4 worm cellular contexts compared by ENCODE assay signal in the genomic region with DNA sequence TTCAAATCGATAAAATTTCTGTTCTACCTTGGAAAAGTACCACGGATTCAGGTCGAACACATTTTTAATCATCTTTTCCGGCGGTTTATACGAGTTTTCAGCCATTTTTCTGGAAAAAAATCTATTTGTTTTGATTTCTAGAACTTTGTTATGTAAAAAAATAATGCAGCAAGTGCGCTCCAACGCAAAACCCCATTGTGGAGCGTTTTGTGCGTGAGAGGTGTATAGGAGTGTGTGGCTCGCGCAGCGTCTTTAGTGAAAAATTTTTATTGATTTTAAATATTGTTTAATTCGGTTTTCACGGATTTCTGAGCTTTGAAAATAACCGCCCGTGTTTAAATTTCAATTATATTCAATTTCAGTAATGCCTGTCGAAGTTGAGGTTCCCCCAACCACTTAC.
TF ChIP-seq lines count a peak whose summit lies in the region.

A gene (minus strand): TSS at position 109 of the 400 bp plus-strand sequence.

TF ChIP-seq in whole organism, L2 larva, 48 proteins besides CTCF, POLR2A, EP300 and RAD21 (continues in another document):
- TF ChIP-seq ZK546.5 (tag; optimal IDR thresholded peaks at IDR 0.05; lab: Kevin White, UChicago) (peak; percentile 60), nhr-23 (tag; optimal IDR thresholded peaks at IDR 0.05; lab: Kevin White, UChicago) (no peak), C34F6.9 (tag; optimal IDR thresholded peaks at IDR 0.05; lab: Kevin White, UChicago) (peak; percentile 99), peb-1 (tag; optimal IDR thresholded peaks at IDR 0.05; lab: Kevin White, UChicago) (no peak), skn-1 (tag; optimal IDR thresholded peaks at IDR 0.05; lab: Kevin White, UChicago) (peak; percentile 84), R02D3.7 (tag; optimal IDR thresholded peaks at IDR 0.05; lab: Kevin White, UChicago) (peak; percentile 45), nhr-77 (tag; optimal IDR thresholded peaks at IDR 0.05; lab: Kevin White, UChicago) (peak; percentile 85), lsy-2 (tag; optimal IDR thresholded peaks at IDR 0.05; lab: Kevin White, UChicago) (peak; percentile 92 to 98), elt-1 (tag; optimal IDR thresholded peaks at IDR 0.05; lab: Kevin White, UChicago) (no peak), nhr-11 (tag; optimal IDR thresholded peaks at IDR 0.05; lab: Kevin White, UChicago) (no peak), zag-1 (tag; optimal IDR thresholded peaks at IDR 0.05; lab: Kevin White, UChicago) (peak; percentile 96), ceh-16 (tag; optimal IDR thresholded peaks at IDR 0.05; lab: Kevin White, UChicago) (peak; percentile 44), aly-2 (tag; optimal IDR thresholded peaks at IDR 0.05; lab: Kevin White, UChicago) (no peak), snpc-4 (tag; optimal IDR thresholded peaks at IDR 0.05; lab: Kevin White, UChicago) (peak; percentile 77), sma-3 (GFP tag; optimal IDR thresholded peaks at IDR 0.05; lab: Kevin White, UChicago) (peak; percentile 96), lin-13 (GFP tag; optimal IDR thresholded peaks at IDR 0.05; lab: Kevin White, UChicago) (peak; percentile 98), elt-3 (tag; optimal IDR thresholded peaks at IDR 0.05; lab: Kevin White, UChicago) (no peak), mdl-1 (tag; optimal IDR thresholded peaks at IDR 0.05; lab: Kevin White, UChicago) (peak in 1 of 2 experiments; percentile 75), nhr-21 (tag; optimal IDR thresholded peaks at IDR 0.05; lab: Kevin White, UChicago) (peak; percentile 93), blmp-1 (tag; optimal IDR thresholded peaks at IDR 0.05; lab: Kevin White, UChicago; ENCODE audit: insufficient read depth) (peak; percentile 60), mab-5 (tag; optimal IDR thresholded peaks at IDR 0.05; lab: Kevin White, UChicago) (peak; percentile 88), lin-39 (tag; optimal IDR thresholded peaks at IDR 0.05; lab: Kevin White, UChicago) (no peak)

TF ChIP-seq in whole organism, L4 larva, 104 proteins besides CTCF, POLR2A, EP300 and RAD21 (continues in another document):
- peak; percentile 29; the same call in 1 of the 2 replicates for TF ChIP-seq lin-1 (GFP tag; IDR thresholded peaks at IDR 0.05; lab: Robert Waterston, UW)
- no peak for TF ChIP-seq F26F4.8 (GFP tag; conservative IDR thresholded peaks at IDR 0.05; lab: Robert Waterston, UW)
- TF ChIP-seq T20F7.1 (GFP tag; optimal IDR thresholded peaks at IDR 0.05; lab: Kevin White, UChicago) = peak; percentile 91
- no peak for TF ChIP-seq F10B5.3 (tag; optimal IDR thresholded peaks at IDR 0.05; lab: Kevin White, UChicago)
- TF ChIP-seq lin-29 (GFP tag; IDR thresholded peaks at IDR 0.05; lab: Robert Waterston, UW) = peak; percentile 57; the same call in 1 of the 2 replicates
- peak; percentile 81 for TF ChIP-seq ama-1 (optimal IDR thresholded peaks at IDR 0.05; lab: Kevin White, UChicago)
- TF ChIP-seq vab-7 (GFP tag; IDR thresholded peaks at IDR 0.05; lab: Robert Waterston, UW) = peak; percentile 88
- no peak for TF ChIP-seq daf-8 (GFP tag; IDR thresholded peaks at IDR 0.05; lab: Robert Waterston, UW)
- TF ChIP-seq spr-3 (GFP tag; optimal IDR thresholded peaks at IDR 0.05; lab: Kevin White, UChicago) = peak; percentile 26
- peak in 1 of 2 experiments; percentile 97 for TF ChIP-seq unc-62 (GFP tag; optimal IDR thresholded peaks at IDR 0.05 in 1 of 2; lab: Kevin White, UChicago)
- no peak for TF ChIP-seq unc-62 (tag; optimal IDR thresholded peaks at IDR 0.05; lab: Kevin White, UChicago)
- peak; percentile 91 for TF ChIP-seq unc-130 (GFP tag; optimal IDR thresholded peaks at IDR 0.05; lab: Kevin White, UChicago)
- peak; percentile 94 for TF ChIP-seq hmg-1.1 (GFP tag; IDR thresholded peaks at IDR 0.05; lab: Robert Waterston, UW)
- TF ChIP-seq zfp-3 (GFP tag; conservative IDR thresholded peaks at IDR 0.05; lab: Robert Waterston, UW) = peak; percentile 83
- no peak for TF ChIP-seq egl-27 (tag; optimal IDR thresholded peaks at IDR 0.05; lab: Kevin White, UChicago)
- TF ChIP-seq ctbp-1 (GFP tag; IDR thresholded peaks at IDR 0.05; lab: Robert Waterston, UW) = peak; percentile 84
- TF ChIP-seq dmd-6 (GFP tag; IDR thresholded peaks at IDR 0.05; lab: Robert Waterston, UW) = peak; percentile 91
- peak; percentile 81 for TF ChIP-seq madf-9 (GFP tag; conservative IDR thresholded peaks at IDR 0.05; lab: Robert Waterston, UW)
- peak; percentile 91 for TF ChIP-seq hlh-11 (tag; optimal IDR thresholded peaks at IDR 0.05; lab: Kevin White, UChicago)
- TF ChIP-seq ZK546.5 (tag; optimal IDR thresholded peaks at IDR 0.05; lab: Kevin White, UChicago) = peak in 1 of 2 experiments; percentile 70
- TF ChIP-seq nhr-48 (tag; optimal IDR thresholded peaks at IDR 0.05; lab: Kevin White, UChicago) = peak; percentile 52
- TF ChIP-seq ceh-20 (GFP tag; IDR thresholded peaks at IDR 0.05; lab: Robert Waterston, UW) = peak; percentile 80

TF ChIP-seq in whole organism, late embryonic, 69 proteins besides CTCF, POLR2A, EP300 and RAD21 (continues in another document):
- TF ChIP-seq madf-2 (tag; optimal IDR thresholded peaks at IDR 0.05; lab: Kevin White, UChicago) (peak; percentile 53), mec-3 (tag; optimal IDR thresholded peaks at IDR 0.05; lab: Kevin White, UChicago; ENCODE audit: borderline replicate concordance) (no peak), syd-9 (tag; optimal IDR thresholded peaks at IDR 0.05; lab: Kevin White, UChicago) (peak; percentile 62), pha-2 (tag; optimal IDR thresholded peaks at IDR 0.05; lab: Kevin White, UChicago) (no peak), ceh-18 (tag; optimal IDR thresholded peaks at IDR 0.05; lab: Kevin White, UChicago) (peak; percentile 95), pat-9 (tag; optimal IDR thresholded peaks at IDR 0.05; lab: Kevin White, UChicago) (peak; percentile 22), ceh-31 (tag; optimal IDR thresholded peaks at IDR 0.05; lab: Kevin White, UChicago) (peak; percentile 91), ceh-14 (tag; optimal IDR thresholded peaks at IDR 0.05; lab: Kevin White, UChicago) (peak; percentile 81), C38D4.7 (GFP tag; optimal IDR thresholded peaks at IDR 0.05; lab: Kevin White, UChicago) (no peak), pha-4 (tag; optimal IDR thresholded peaks at IDR 0.05; lab: Kevin White, UChicago) (no peak), elt-4 (tag; optimal IDR thresholded peaks at IDR 0.05; lab: Kevin White, UChicago) (no peak), ceh-48 (tag; optimal IDR thresholded peaks at IDR 0.05; lab: Kevin White, UChicago) (peak; percentile 93), hlh-13 (GFP tag; optimal IDR thresholded peaks at IDR 0.05; lab: Kevin White, UChicago) (no peak), sox-2 (GFP tag; IDR thresholded peaks at IDR 0.05; lab: Robert Waterston, UW) (peak; percentile 66), ref-2 (tag; optimal IDR thresholded peaks at IDR 0.05; lab: Kevin White, UChicago) (peak; percentile 92), zip-5 (tag; optimal IDR thresholded peaks at IDR 0.05; lab: Kevin White, UChicago) (no peak), ttx-3 (tag; optimal IDR thresholded peaks at IDR 0.05; lab: Kevin White, UChicago) (no peak), ceh-6 (GFP tag; optimal IDR thresholded peaks at IDR 0.05; lab: Kevin White, UChicago) (peak; percentile 19), ets-4 (tag; optimal IDR thresholded peaks at IDR 0.05; lab: Kevin White, UChicago) (peak; percentile 79), sdc-2 (tag; optimal IDR thresholded peaks at IDR 0.05; lab: Kevin White, UChicago) (no peak), dmd-4 (tag; optimal IDR thresholded peaks at IDR 0.05; lab: Kevin White, UChicago; ENCODE audit: borderline replicate concordance) (no peak), pag-3 (tag; optimal IDR thresholded peaks at IDR 0.05; lab: Kevin White, UChicago; ENCODE audit: borderline replicate concordance) (no peak), nhr-11 (tag; optimal IDR thresholded peaks at IDR 0.05; lab: Kevin White, UChicago) (no peak), lim-6 (tag; optimal IDR thresholded peaks at IDR 0.05; lab: Kevin White, UChicago) (peak; percentile 67)

TF ChIP-seq in whole organism, mixed stage, embryonic, 35 proteins besides CTCF, POLR2A, EP300 and RAD21 (continues in another document):
- peak; percentile 15 for TF ChIP-seq elt-3 (tag; optimal IDR thresholded peaks at IDR 0.05; lab: Kevin White, UChicago)
- peak; percentile 89 for TF ChIP-seq ces-1 (GFP tag; optimal IDR thresholded peaks at IDR 0.05; lab: Kevin White, UChicago)
- peak; percentile 27 for TF ChIP-seq nhr-2 (tag; optimal IDR thresholded peaks at IDR 0.05; lab: Kevin White, UChicago)
- TF ChIP-seq lsy-2 (tag; optimal IDR thresholded peaks at IDR 0.05; lab: Kevin White, UChicago) = peak; percentile 93
- peak; percentile 98 for TF ChIP-seq lin-13 (tag; optimal IDR thresholded peaks at IDR 0.05; lab: Kevin White, UChicago)
- TF ChIP-seq sptf-1 (tag; optimal IDR thresholded peaks at IDR 0.05; lab: Kevin White, UChicago) = peak; percentile 88
- peak; percentile 3 for TF ChIP-seq elt-1 (tag; optimal IDR thresholded peaks at IDR 0.05; lab: Kevin White, UChicago; ENCODE audit: borderline replicate concordance, insufficient read depth)
- peak; percentile 77 for TF ChIP-seq cnd-1 (tag; optimal IDR thresholded peaks at IDR 0.05; lab: Kevin White, UChicago)
- peak; percentile 79 for TF ChIP-seq hlh-1 (tag; optimal IDR thresholded peaks at IDR 0.05; lab: Kevin White, UChicago)
- no peak for TF ChIP-seq zip-8 (tag; optimal IDR thresholded peaks at IDR 0.05; lab: Kevin White, UChicago)
- no peak for TF ChIP-seq tbx-8 (GFP tag; optimal IDR thresholded peaks at IDR 0.05; lab: Kevin White, UChicago)
- no peak for TF ChIP-seq ceh-83 (GFP tag; optimal IDR thresholded peaks at IDR 0.05; lab: Kevin White, UChicago)
- peak; percentile 46 for TF ChIP-seq blmp-1 (tag; optimal IDR thresholded peaks at IDR 0.05; lab: Kevin White, UChicago)
- TF ChIP-seq pha-4 (tag; optimal IDR thresholded peaks at IDR 0.05; lab: Kevin White, UChicago) = peak; percentile 89
- peak; percentile 56 for TF ChIP-seq unc-120 (tag; optimal IDR thresholded peaks at IDR 0.05; lab: Kevin White, UChicago; ENCODE audit: poor library complexity, severe bottlenecking)
- TF ChIP-seq snpc-4 (tag; optimal IDR thresholded peaks at IDR 0.05; lab: Kevin White, UChicago) = no peak
- TF ChIP-seq ceh-39 (tag; optimal IDR thresholded peaks at IDR 0.05; lab: Kevin White, UChicago) = peak; percentile 92
- no peak for TF ChIP-seq nhr-12 (tag; optimal IDR thresholded peaks at IDR 0.05; lab: Kevin White, UChicago)
- peak; percentile 51 for TF ChIP-seq unc-62 (GFP tag; optimal IDR thresholded peaks at IDR 0.05; lab: Kevin White, UChicago)
- no peak for TF ChIP-seq flh-1 (GFP tag; optimal IDR thresholded peaks at IDR 0.05; lab: Kevin White, UChicago)
- peak; percentile 96 for TF ChIP-seq nhr-237 (tag; optimal IDR thresholded peaks at IDR 0.05; lab: Kevin White, UChicago)
- no peak for TF ChIP-seq nhr-28 (tag; optimal IDR thresholded peaks at IDR 0.05; lab: Kevin White, UChicago)
- TF ChIP-seq drap-1 (GFP tag; optimal IDR thresholded peaks at IDR 0.05; lab: Kevin White, UChicago) = peak; percentile 79
- TF ChIP-seq ham-2 (GFP tag; optimal IDR thresholded peaks at IDR 0.05; lab: Kevin White, UChicago) = no peak
- TF ChIP-seq sem-2 (GFP tag; optimal IDR thresholded peaks at IDR 0.05; lab: Kevin White, UChicago) = no peak
- peak; percentile 60 for TF ChIP-seq ceh-43 (GFP tag; optimal IDR thresholded peaks at IDR 0.05; lab: Kevin White, UChicago)
- TF ChIP-seq nhr-76 (tag; optimal IDR thresholded peaks at IDR 0.05; lab: Kevin White, UChicago) = no peak
